Fruit fly (Drosophila melanogaster): ENCODE data around the gene Mettl4.

Gene Mettl4

dm6 chr3R:16650950-16651349 lies at the start of gene Mettl4:
Gene Mettl4 (minus strand): TSS chr3R:16651157.
- TF ChIP-seq insv (optimal IDR thresholded peaks at IDR 0.05) (no peak), h (optimal IDR thresholded peaks at IDR 0.05) (no peak), Sin3A (optimal IDR thresholded peaks at IDR 0.05) (no peak), Myc (optimal IDR thresholded peaks at IDR 0.05) (no peak), psq (optimal IDR thresholded peaks at IDR 0.05) (no peak), ttk (optimal IDR thresholded peaks at IDR 0.05) (no peak)

- TF ChIP-seq psq (optimal IDR thresholded peaks at IDR 0.05) (no peak), Myc (optimal IDR thresholded peaks at IDR 0.05) (no peak), h (optimal IDR thresholded peaks at IDR 0.05) (no peak), insv (optimal IDR thresholded peaks at IDR 0.05) (no peak), Sin3A (optimal IDR thresholded peaks at IDR 0.05) (no peak), ttk (optimal IDR thresholded peaks at IDR 0.05) (no peak)
Measured at dm6 chr3R:16682901-16683300, 31.9 kb upstream of the Mettl4 start.

dm6 chr3R:16677934-16678333 lies 27.0 kb upstream of the Mettl4 start:
- TF ChIP-seq insv (optimal IDR thresholded peaks at IDR 0.05) = no peak
- no peak for TF ChIP-seq Sin3A (optimal IDR thresholded peaks at IDR 0.05)
- TF ChIP-seq psq (optimal IDR thresholded peaks at IDR 0.05) = no peak
- TF ChIP-seq h (optimal IDR thresholded peaks at IDR 0.05) = no peak
- TF ChIP-seq ttk (optimal IDR thresholded peaks at IDR 0.05) = no peak
- no peak for TF ChIP-seq Myc (optimal IDR thresholded peaks at IDR 0.05)

dm6 chr3R:16676518-16676917 lies 25.6 kb upstream of the Mettl4 start:
- no peak for TF ChIP-seq ttk (optimal IDR thresholded peaks at IDR 0.05)
- no peak for TF ChIP-seq h (optimal IDR thresholded peaks at IDR 0.05)
- no peak for TF ChIP-seq insv (optimal IDR thresholded peaks at IDR 0.05)
- no peak for TF ChIP-seq psq (optimal IDR thresholded peaks at IDR 0.05)
- TF ChIP-seq Myc (optimal IDR thresholded peaks at IDR 0.05) = no peak
- no peak for TF ChIP-seq Sin3A (optimal IDR thresholded peaks at IDR 0.05)

dm6 chr3R:16673184-16673583 lies 22.2 kb upstream of the Mettl4 start:
- TF ChIP-seq Myc (optimal IDR thresholded peaks at IDR 0.05) = no peak
- no peak for TF ChIP-seq insv (optimal IDR thresholded peaks at IDR 0.05)
- TF ChIP-seq h (optimal IDR thresholded peaks at IDR 0.05) = no peak
- TF ChIP-seq Sin3A (optimal IDR thresholded peaks at IDR 0.05) = no peak
- no peak for TF ChIP-seq psq (optimal IDR thresholded peaks at IDR 0.05)
- no peak for TF ChIP-seq ttk (optimal IDR thresholded peaks at IDR 0.05)

- TF ChIP-seq Myc (optimal IDR thresholded peaks at IDR 0.05) (no peak), psq (optimal IDR thresholded peaks at IDR 0.05) (no peak), Sin3A (optimal IDR thresholded peaks at IDR 0.05) (no peak), insv (optimal IDR thresholded peaks at IDR 0.05) (no peak), ttk (optimal IDR thresholded peaks at IDR 0.05) (no peak)
Measured at dm6 chr3R:16672213-16672706, 21.3 kb upstream of the Mettl4 start.

- TF ChIP-seq h (optimal IDR thresholded peaks at IDR 0.05) (no peak), Myc (optimal IDR thresholded peaks at IDR 0.05) (no peak), Sin3A (optimal IDR thresholded peaks at IDR 0.05) (no peak), psq (optimal IDR thresholded peaks at IDR 0.05) (no peak), insv (optimal IDR thresholded peaks at IDR 0.05) (no peak), ttk (optimal IDR thresholded peaks at IDR 0.05) (no peak)
Measured at dm6 chr3R:16664144-16664825, 13.3 kb upstream of the Mettl4 start.

dm6 chr3R:16661693-16662092 lies 10.7 kb upstream of the Mettl4 start:
- TF ChIP-seq Sin3A (optimal IDR thresholded peaks at IDR 0.05) = no peak
- no peak for TF ChIP-seq Myc (optimal IDR thresholded peaks at IDR 0.05)
- no peak for TF ChIP-seq ttk (optimal IDR thresholded peaks at IDR 0.05)
- no peak for TF ChIP-seq h (optimal IDR thresholded peaks at IDR 0.05)
- no peak for TF ChIP-seq psq (optimal IDR thresholded peaks at IDR 0.05)
- TF ChIP-seq insv (optimal IDR thresholded peaks at IDR 0.05) = no peak

dm6 chr3R:16655494-16656493 lies 4.8 kb upstream of the Mettl4 start, which contains the start of gene modSP:
Gene modSP (minus strand): TSS chr3R:16655662.
- TF ChIP-seq Sin3A (optimal IDR thresholded peaks at IDR 0.05) (no peak), ttk (optimal IDR thresholded peaks at IDR 0.05) (no peak)

- TF ChIP-seq h (optimal IDR thresholded peaks at IDR 0.05) = no peak
- TF ChIP-seq Myc (optimal IDR thresholded peaks at IDR 0.05) = no peak
- TF ChIP-seq insv (optimal IDR thresholded peaks at IDR 0.05) = no peak
- no peak for TF ChIP-seq ttk (optimal IDR thresholded peaks at IDR 0.05)
- TF ChIP-seq Sin3A (optimal IDR thresholded peaks at IDR 0.05) = no peak
- no peak for TF ChIP-seq psq (optimal IDR thresholded peaks at IDR 0.05)
Measured at dm6 chr3R:16655000-16655493, 4.1 kb upstream of the Mettl4 start.

dm6 chr3R:16652091-16652490 lies 1.1 kb upstream of the Mettl4 start, which contains the start of gene CG14907:
Gene CG14907 (minus strand): TSS chr3R:16652319.
- no peak for TF ChIP-seq insv (optimal IDR thresholded peaks at IDR 0.05)

- no peak for TF ChIP-seq Myc (optimal IDR thresholded peaks at IDR 0.05)
Measured at dm6 chr3R:16649282-16649681, 1.7 kb downstream of the Mettl4 start.
